Fruit fly (Drosophila melanogaster) whole organism, embryonic: ENCODE measurements around the gene Arv1.
A peak's percentile ranks its signal among the peaks of the same experiment; 100 is the strongest.

Experiments
- ATbp ChIP-seq: fragments of 200-800 bp; sonication (Bioruptor generic); optimal IDR thresholded peaks from 2 replicates; lab custom pipeline; 2017; ENCODE audit warnings: missing biosample characterization, mild to moderate bottlenecking, missing genetic modification characterization, missing genetic modification reagents
- Adf1 ChIP-seq: fragments of 200-800 bp; sonication (Bioruptor generic); IDR thresholded peaks from 2 replicates; pipeline ENCODE4 v1.3.6; 2022; ENCODE audit warnings: missing biosample characterization, missing genetic modification characterization
- Atf3 ChIP-seq: fragments of 200-800 bp; sonication (Bioruptor generic); optimal IDR thresholded peaks from 3 replicates; lab custom pipeline; 2016; ENCODE audit warnings: missing biosample characterization, missing genetic modification characterization
- CG1024 ChIP-seq: fragments of 200-800 bp; sonication (Bioruptor generic); IDR thresholded peaks from 2 replicates; pipeline ENCODE4 v1.3.6; 2022; ENCODE audit warnings: missing biosample characterization, missing genetic modification characterization
- CG11504 ChIP-seq: fragments of 200-800 bp; sonication (Bioruptor generic); optimal IDR thresholded peaks from 3 replicates; lab custom pipeline; 2019; ENCODE audit warnings: missing biosample characterization, mild to moderate bottlenecking, missing genetic modification characterization, moderate library complexity
- CG12299 ChIP-seq: fragments of 200-800 bp; sonication (Bioruptor generic); optimal IDR thresholded peaks from 2 replicates; lab custom pipeline; 2018; ENCODE audit warnings: missing biosample characterization, mild to moderate bottlenecking, missing genetic modification characterization
- CG1529 ChIP-seq: fragments of 200-800 bp; sonication (Bioruptor generic); optimal IDR thresholded peaks from 3 replicates; lab custom pipeline; 2018; ENCODE audit warnings: missing biosample characterization, missing genetic modification characterization
- CG17186 ChIP-seq: fragments of 200-800 bp; sonication (Bioruptor generic); optimal IDR thresholded peaks from 3 replicates; lab custom pipeline; 2017; ENCODE audit warnings: missing biosample characterization, missing genetic modification reagents, missing genetic modification characterization
- CG17385 ChIP-seq: fragments of 200-800 bp; sonication (Bioruptor generic); optimal IDR thresholded peaks from 3 replicates; lab custom pipeline; 2018; ENCODE audit warnings: missing biosample characterization, mild to moderate bottlenecking, missing genetic modification characterization
- CG17912 ChIP-seq: fragments of 200-800 bp; sonication (Bioruptor generic); optimal IDR thresholded peaks from 2 replicates; lab custom pipeline; 2018; ENCODE audit warnings: missing biosample characterization, mild to moderate bottlenecking, missing genetic modification characterization
- CG4424 ChIP-seq: fragments of 200-800 bp; sonication (Bioruptor generic); optimal IDR thresholded peaks from 3 replicates; lab custom pipeline; 2016; ENCODE audit warnings: missing biosample characterization, missing genetic modification characterization
- CG4707 ChIP-seq: fragments of 200-800 bp; sonication (Bioruptor generic); optimal IDR thresholded peaks from 2 replicates; lab custom pipeline; 2018; ENCODE audit warnings: missing biosample characterization, mild to moderate bottlenecking, missing genetic modification characterization, moderate library complexity
- CG6254 ChIP-seq: fragments of 200-800 bp; sonication (Bioruptor generic); optimal IDR thresholded peaks from 3 replicates; lab custom pipeline; 2017; ENCODE audit warnings: mild to moderate bottlenecking, missing biosample characterization, missing genetic modification reagents, missing genetic modification characterization
- CG6813 ChIP-seq: fragments of 200-800 bp; sonication (Bioruptor generic); optimal IDR thresholded peaks from 2 replicates; lab custom pipeline; 2017; ENCODE audit warnings: missing biosample characterization, missing genetic modification characterization, mild to moderate bottlenecking, moderate library complexity, missing genetic modification reagents
- CG7987 ChIP-seq: fragments of 200-800 bp; sonication (Bioruptor generic); optimal IDR thresholded peaks from 2 replicates; lab custom pipeline; 2018; ENCODE audit warnings: missing biosample characterization, mild to moderate bottlenecking, missing genetic modification characterization, moderate library complexity
- CoRest ChIP-seq: fragments of 200-800 bp; sonication (Bioruptor generic); optimal IDR thresholded peaks from 3 replicates; lab custom pipeline; 2018; ENCODE audit warnings: missing biosample characterization, mild to moderate bottlenecking, missing genetic modification characterization, moderate library complexity
- Deaf1 ChIP-seq: fragments of 200-800 bp; optimal IDR thresholded peaks from 3 replicates; lab custom pipeline; 2019; ENCODE audit warnings: missing biosample characterization, mild to moderate bottlenecking, missing genetic modification characterization, moderate library complexity
- Ets65A ChIP-seq: fragments of 200-800 bp; sonication (Bioruptor generic); peaks from one replicate; lab custom pipeline; 2016; ENCODE audit warnings: missing biosample characterization, missing genetic modification characterization
- H2.0 ChIP-seq: fragments of 200-800 bp; sonication (Bioruptor generic); IDR thresholded peaks from 2 replicates; pipeline ENCODE4 v1.3.6; 2022; ENCODE audit warnings: missing biosample characterization, missing genetic modification characterization
- MBD-R2 ChIP-seq: fragments of 200-800 bp; sonication (Bioruptor generic); IDR thresholded peaks from 2 replicates; pipeline ENCODE4 v1.3.6; 2022; ENCODE audit warnings: missing biosample characterization, missing genetic modification characterization
- Opbp ChIP-seq: fragments of 200-800 bp; sonication (Bioruptor generic); IDR thresholded peaks from 3 replicates; pipeline ENCODE4 v1.3.6; 2022; ENCODE audit warnings: missing biosample characterization, missing genetic modification characterization; ENCODE audit not compliant: partially characterized antibody
- PHDP ChIP-seq: fragments of 200-800 bp; sonication (Bioruptor generic); optimal IDR thresholded peaks from 3 replicates; lab custom pipeline; 2018; ENCODE audit warnings: missing biosample characterization, mild to moderate bottlenecking, missing genetic modification characterization, moderate library complexity
- Stat92E ChIP-seq, 3 experiments: fragments of >200 bp in 2 of 3; fragments of 200-800 bp in 1 of 3; sonication (Bioruptor generic) in 1 of 3; optimal IDR thresholded peaks; 2 replicates each; lab custom pipeline; 2017 to 2019; ENCODE audit warnings: missing biosample characterization in 3 of 3, missing genetic modification characterization in 3 of 3, mild to moderate bottlenecking in 1 of 3, moderate library complexity in 1 of 3
- YL-1 ChIP-seq: fragments of 200-800 bp; sonication (Bioruptor generic); optimal IDR thresholded peaks from 3 replicates; lab custom pipeline; 2017; ENCODE audit warnings: missing biosample characterization, mild to moderate bottlenecking, missing genetic modification characterization
- bcd ChIP-seq: fragments of 200-800 bp; sonication (Bioruptor generic); optimal IDR thresholded peaks from 2 replicates; lab custom pipeline; 2017; ENCODE audit warnings: missing biosample characterization, mild to moderate bottlenecking, missing genetic modification characterization
- cas ChIP-seq: fragments of 200-800 bp; sonication (Bioruptor generic); IDR thresholded peaks from 2 replicates; pipeline ENCODE4 v1.3.6; 2022; ENCODE audit warnings: missing biosample characterization, missing genetic modification characterization
- cg ChIP-seq: fragments of 200-800 bp; sonication (Bioruptor generic); optimal IDR thresholded peaks from 3 replicates; lab custom pipeline; 2019; ENCODE audit warnings: missing biosample characterization, mild to moderate bottlenecking, missing genetic modification characterization, moderate library complexity
- chm ChIP-seq: fragments of 200-800 bp; sonication (Bioruptor generic); IDR thresholded peaks from 2 replicates; pipeline ENCODE4 v1.3.6; 2022; ENCODE audit warnings: missing biosample characterization, missing genetic modification characterization
- ci ChIP-seq: fragments of 200-800 bp; sonication (Bioruptor generic); IDR thresholded peaks from 3 replicates; pipeline ENCODE4 v1.3.6; 2022; ENCODE audit warnings: missing biosample characterization, missing genetic modification characterization
- danr ChIP-seq: fragments of 200-800 bp; sonication (Bioruptor generic); IDR thresholded peaks from 2 replicates; pipeline ENCODE4 v1.3.6; 2022; ENCODE audit warnings: missing biosample characterization, missing genetic modification characterization
- esg ChIP-seq: fragments of 200-800 bp; sonication (Bioruptor generic); conservative IDR thresholded peaks from 2 replicates; pipeline ENCODE4 v1.3.6; 2022; ENCODE audit warnings: missing biosample characterization, missing genetic modification characterization
- gce ChIP-seq: fragments of 200-800 bp; sonication (Bioruptor generic); IDR thresholded peaks from 3 replicates; pipeline ENCODE4 v1.3.6; 2022; ENCODE audit warnings: missing biosample characterization, missing genetic modification characterization
- gsb-n ChIP-seq: fragments of 200-800 bp; sonication (Bioruptor generic); optimal IDR thresholded peaks from 3 replicates; lab custom pipeline; 2018; ENCODE audit warnings: missing biosample characterization, mild to moderate bottlenecking, missing genetic modification characterization
- klu ChIP-seq: fragments of 200-800 bp; sonication (Bioruptor generic); IDR thresholded peaks from 2 replicates; pipeline ENCODE4 v1.3.6; 2022; ENCODE audit warnings: missing biosample characterization, missing genetic modification characterization
- lab ChIP-seq: fragments of 200-800 bp; sonication (Bioruptor generic); optimal IDR thresholded peaks from 3 replicates; lab custom pipeline; 2017; ENCODE audit warnings: missing biosample characterization, missing genetic modification characterization, mild to moderate bottlenecking, moderate library complexity, missing genetic modification reagents
- nerfin-1 ChIP-seq: fragments of 200-800 bp; sonication (Bioruptor generic); optimal IDR thresholded peaks from 3 replicates; lab custom pipeline; 2019; ENCODE audit warnings: missing biosample characterization, mild to moderate bottlenecking, missing genetic modification characterization, moderate library complexity
- oc ChIP-seq: fragments of 200-800 bp; sonication (Bioruptor generic); optimal IDR thresholded peaks from 2 replicates; lab custom pipeline; 2018; ENCODE audit warnings: missing biosample characterization, mild to moderate bottlenecking, missing genetic modification characterization, moderate library complexity
- onecut ChIP-seq: fragments of 200-800 bp; sonication (Bioruptor generic); IDR thresholded peaks from 2 replicates; pipeline ENCODE4 v1.3.6; 2022; ENCODE audit warnings: missing biosample characterization, missing genetic modification characterization
- otp ChIP-seq: fragments of 200-800 bp; sonication (Bioruptor generic); IDR thresholded peaks from 3 replicates; pipeline ENCODE4, ENCODE4 v1.3.6; 2022; ENCODE audit warnings: missing biosample characterization, missing genetic modification characterization
- pan ChIP-seq, 4 experiments: fragments of >200 bp in 3 of 4; fragments of 200-800 bp in 1 of 4; sonication (Bioruptor generic) in 1 of 4; optimal IDR thresholded peaks in 3 of 4; IDR thresholded peaks in 1 of 4; 2 replicates each; pipeline versions ENCODE4 v1.3.6 to Lab custom; 2017 to 2022; ENCODE audit warnings: missing biosample characterization in 2 of 4, missing genetic modification characterization in 2 of 4, mixed read lengths in 1 of 4
- sc ChIP-seq, 3 experiments: fragments of >200 bp in 2 of 3; fragments of 200-800 bp in 1 of 3; sonication (Bioruptor generic) in 1 of 3; optimal IDR thresholded peaks; 2 replicates in 2 of 3; 3 replicates in 1 of 3; lab custom pipeline; 2017; ENCODE audit warnings: mild to moderate bottlenecking in 1 of 3, missing biosample characterization in 1 of 3, missing genetic modification characterization in 1 of 3, missing genetic modification reagents in 1 of 3
- sim ChIP-seq: fragments of 200-800 bp; sonication (Bioruptor generic); IDR thresholded peaks from 2 replicates; pipeline ENCODE4 v1.3.6; 2022; ENCODE audit warnings: missing biosample characterization, missing genetic modification characterization
- sob ChIP-seq: fragments of 200-800 bp; sonication (Bioruptor generic); IDR thresholded peaks from 2 replicates; pipeline ENCODE4 v1.3.6; 2022; ENCODE audit warnings: missing biosample characterization, missing genetic modification characterization
- tll ChIP-seq, 2 experiments: fragments of 200-800 bp in 1 of 2; fragments of >200 bp in 1 of 2; sonication (Bioruptor generic) in 1 of 2; optimal IDR thresholded peaks; 2 replicates each; lab custom pipeline; 2017 to 2019; ENCODE audit warnings: missing biosample characterization in 2 of 2, missing genetic modification characterization in 2 of 2, mild to moderate bottlenecking in 1 of 2, moderate library complexity in 1 of 2
- ttk ChIP-seq: fragments of 200-800 bp; sonication (Bioruptor generic); IDR thresholded peaks from 2 replicates; pipeline ENCODE4 v2.1.2; 2022; ENCODE audit warnings: missing biosample characterization, missing genetic modification characterization
- twi ChIP-seq: fragments of 200-800 bp; optimal IDR thresholded peaks from 2 replicates; lab custom pipeline; 2019; ENCODE audit warnings: missing biosample characterization, mild to moderate bottlenecking, missing genetic modification characterization, moderate library complexity
- vvl ChIP-seq: fragments of 200-800 bp; sonication (Bioruptor generic); IDR thresholded peaks from 2 replicates; pipeline ENCODE4 v1.3.6; 2022; ENCODE audit warnings: missing biosample characterization, missing genetic modification characterization
- yki ChIP-seq: fragments of >200 bp; optimal IDR thresholded peaks from 3 replicates; lab custom pipeline; 2018

Arv1 gene

dm6 chr3L:21479636-21480035 is 49.5 kb downstream of the Arv1 start (continued):
- TF ChIP-seq Atf3 (GFP tag; lab: Kevin White, UChicago) (no peak), cg (peak; percentile 99), sc (optimal IDR thresholded peaks at IDR 0.05; lab: Kevin White, UChicago) (no peak), sc (GFP tag; optimal IDR thresholded peaks at IDR 0.05; lab: Kevin White, UChicago) (peak; percentile 30), pan (optimal IDR thresholded peaks at IDR 0.05; lab: Kevin White, UChicago) (no peak), pan (GFP tag; optimal IDR thresholded peaks at IDR 0.05 in 1 of 2, IDR thresholded peaks at IDR 0.05 in 1 of 2) (peak in 1 of 2 experiments; percentile 48), ttk (GFP tag; lab: Robert Waterston, UW) (peak; percentile 67), YL-1 (peak; percentile 5), sim (GFP tag; lab: Robert Waterston, UW) (0 out of 2 replicates have a peak, but pooled peaks have one; percentile 14), tll (GFP tag; optimal IDR thresholded peaks at IDR 0.05; lab: Kevin White, UChicago) (peak in 1 of 2 experiments; percentile 43), MBD-R2 (GFP tag; lab: Robert Waterston, UW) (no peak), oc (tag; lab: Kevin White, UChicago) (peak; percentile 55), yki (peak; percentile 50), vvl (GFP tag; lab: Robert Waterston, UW) (peak; percentile 96), CG12299 (tag; lab: Kevin White, UChicago) (no peak), H2.0 (peak; percentile 41), CG7987 (GFP tag; lab: Kevin White, UChicago) (peak; percentile 65), PHDP (tag; lab: Kevin White, UChicago) (no peak), gce (GFP tag; lab: Robert Waterston, UW) (peak; percentile 68; the same call in 2 of the 3 replicates), CG17912 (GFP tag; lab: Kevin White, UChicago) (peak; percentile 26), CG17385 (GFP tag; lab: Kevin White, UChicago) (peak; percentile 53), twi (tag; lab: Kevin White, UChicago) (no peak), CG6813 (peak; percentile 63), Opbp (0 out of 3 replicates have a peak, but pooled peaks have one; percentile 22), gsb-n (peak; percentile 36), Adf1 (GFP tag; lab: Robert Waterston, UW) (peak; percentile 81), cas (no peak), CoRest (peak; percentile 58), nerfin-1 (tag; lab: Kevin White, UChicago) (peak; percentile 47), CG1024 (GFP tag; lab: Robert Waterston, UW) (peak; percentile 63; the same call in 1 of the 2 replicates), Deaf1 (tag; lab: Kevin White, UChicago) (peak; percentile 49), CG4424 (peak; percentile 18), danr (GFP tag; lab: Robert Waterston, UW) (no peak), sob (0 out of 2 replicates have a peak, but pooled peaks have one; percentile 11), Stat92E (GFP tag; optimal IDR thresholded peaks at IDR 0.05; lab: Kevin White, UChicago) (no peak), otp (GFP tag; lab: Robert Waterston, UW) (peak; percentile 69; the same call in 2 of the 3 replicates), klu (GFP tag; lab: Robert Waterston, UW) (no peak), lab (peak; percentile 63), ci (GFP tag; lab: Robert Waterston, UW) (peak; percentile 92), onecut (GFP tag; lab: Robert Waterston, UW) (peak; percentile 62), esg (GFP tag; lab: Robert Waterston, UW) (no peak), Ets65A (GFP tag; lab: Kevin White, UChicago) (peak; percentile 23), CG6254 (peak; percentile 41), chm (peak; percentile 73), CG17186 (GFP tag; lab: Kevin White, UChicago) (peak; percentile 51), bcd (GFP tag; lab: Kevin White, UChicago) (peak; percentile 30), CG4707 (GFP tag; lab: Kevin White, UChicago) (peak; percentile 68), CG1529 (GFP tag; lab: Kevin White, UChicago) (peak; percentile 50), ATbp (GFP tag; lab: Kevin White, UChicago) (peak; percentile 78), CG11504 (no peak)
